Fruit fly (Drosophila melanogaster) Kc167 (cell line): ENCODE data around the gene mei-41.

Source experiments
- Myc ChIP-seq: fragments of >200 bp; optimal IDR thresholded peaks from 2 replicates; lab custom pipeline; 2017; ENCODE audit warnings: missing external identifiers
- Sin3A ChIP-seq: fragments of >200 bp; optimal IDR thresholded peaks from 2 replicates; lab custom pipeline; 2018; ENCODE audit warnings: missing external identifiers
- h ChIP-seq: fragments of >200 bp; optimal IDR thresholded peaks from 3 replicates; lab custom pipeline; 2018; ENCODE audit warnings: missing external identifiers
- insv ChIP-seq: fragments of >200 bp; optimal IDR thresholded peaks from 3 replicates; lab custom pipeline; 2018; ENCODE audit warnings: missing external identifiers
- psq ChIP-seq: fragments of >200 bp; optimal IDR thresholded peaks from 2 replicates; lab custom pipeline; 2017; ENCODE audit warnings: missing external identifiers
- ttk ChIP-seq: sonication (Bioruptor generic); optimal IDR thresholded peaks from 2 replicates; lab custom pipeline; 2017; ENCODE audit warnings: missing external identifiers

The mei-41 gene

DNA sequence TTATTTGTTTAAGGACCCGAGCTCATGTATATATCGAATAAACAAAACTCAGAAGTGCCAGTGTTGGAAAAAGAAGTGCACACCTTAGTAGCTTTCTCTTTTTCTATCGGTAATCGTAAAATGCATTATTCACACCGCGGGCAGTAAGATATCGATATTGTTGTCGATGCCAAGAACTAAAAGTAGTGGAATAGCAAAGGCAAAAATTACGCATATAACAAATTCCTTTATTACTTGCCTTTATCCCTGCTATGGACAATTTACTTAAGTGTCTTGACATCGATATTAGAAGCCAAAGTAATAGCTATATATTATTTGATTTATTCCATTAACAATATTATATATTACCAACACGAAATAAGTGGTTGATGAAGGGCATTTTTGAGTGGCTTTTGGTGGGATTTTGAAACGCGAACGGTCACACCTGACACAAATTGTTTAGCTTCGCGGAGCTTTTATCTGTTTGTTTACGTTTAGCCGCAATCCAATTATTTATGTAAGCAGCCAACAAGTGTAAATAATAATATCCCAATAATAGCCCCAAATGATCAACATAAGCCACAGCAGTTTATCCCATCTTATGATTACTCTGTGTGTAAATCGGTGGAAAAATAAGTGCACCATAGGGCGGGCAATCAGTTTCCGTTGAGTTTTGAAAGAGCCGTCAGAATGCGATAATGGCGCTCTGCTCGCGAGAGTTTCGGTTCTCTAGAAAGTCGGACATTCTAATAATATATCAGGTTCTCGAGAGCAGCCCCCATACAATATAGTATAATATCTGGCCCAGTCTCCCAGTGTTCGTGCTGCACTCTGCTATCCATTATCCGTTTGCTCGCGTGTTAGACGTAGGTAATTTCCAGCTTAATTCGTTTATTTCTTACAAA lies 6.4 kb upstream of the mei-41 start, which contains the start of the genes CG9992 and CG4239:
Gene CG9992 (minus strand): TSS at position 66 of the 884 bp plus-strand sequence.
Gene CG4239 (plus strand): TSS at position 436 of the 884 bp plus-strand sequence.
- TF ChIP-seq psq (lab: Kevin White, UChicago) (no peak), ttk (lab: Kevin White, UChicago) (no peak), insv (lab: Kevin White, UChicago) (no peak), Sin3A (lab: Kevin White, UChicago) (no peak), Myc (lab: Kevin White, UChicago) (no peak), h (no peak)

DNA sequence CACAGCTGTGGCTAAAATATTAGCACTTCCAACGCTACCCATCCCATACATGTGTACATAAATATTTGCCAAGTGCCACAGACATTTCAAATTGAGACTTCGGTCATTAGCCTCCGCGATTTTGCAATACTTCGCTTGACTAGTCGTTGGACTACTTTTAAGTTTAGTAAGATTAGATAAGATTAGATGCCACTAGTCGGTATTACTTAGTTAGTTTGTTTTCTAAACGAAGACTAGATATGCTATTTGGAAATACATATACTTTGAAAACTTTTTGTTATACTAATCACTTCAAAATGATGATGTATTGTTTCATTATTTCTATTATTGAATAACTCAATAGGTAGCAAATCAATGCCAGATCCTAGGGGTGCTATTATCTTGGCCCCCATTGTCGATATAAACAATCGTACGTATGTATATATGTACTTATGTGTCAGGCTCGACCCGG lies 5.5 kb upstream of the mei-41 start:
- TF ChIP-seq h (no peak), insv (lab: Kevin White, UChicago) (no peak), Myc (lab: Kevin White, UChicago) (no peak), psq (lab: Kevin White, UChicago) (no peak)

DNA sequence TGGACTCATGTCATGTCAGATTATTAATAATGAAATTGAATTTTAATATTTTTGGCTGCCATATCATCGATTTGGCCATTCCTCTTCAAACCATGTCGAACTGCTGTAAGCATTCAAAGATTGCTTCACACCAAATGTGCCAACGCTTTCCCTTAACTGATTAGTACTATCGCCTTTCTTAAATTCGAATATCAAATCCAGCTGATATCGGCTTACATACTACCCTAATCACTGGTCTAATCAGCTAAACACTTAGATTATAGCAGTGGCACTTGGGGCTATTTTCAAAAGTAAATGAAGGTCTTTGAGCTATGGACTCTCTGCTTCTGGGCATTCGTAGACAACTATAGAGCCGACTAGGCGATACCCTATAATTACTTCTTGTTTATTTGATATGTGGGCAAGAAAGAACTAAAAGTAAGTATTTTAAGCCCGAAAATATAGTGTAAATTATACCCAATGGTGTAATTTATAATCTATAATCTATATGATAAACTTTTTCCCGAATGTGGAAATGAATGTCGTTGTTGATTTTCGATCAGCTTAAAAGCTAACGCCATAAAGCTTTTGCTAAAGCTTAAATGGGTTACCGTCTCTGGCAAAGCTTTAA lies 12.4 kb downstream of the mei-41 start:
- TF ChIP-seq Myc (lab: Kevin White, UChicago), result no peak
- no peak for TF ChIP-seq Sin3A (lab: Kevin White, UChicago)
- TF ChIP-seq insv (lab: Kevin White, UChicago), result no peak
- TF ChIP-seq ttk (lab: Kevin White, UChicago), result no peak
- TF ChIP-seq h, result no peak

DNA sequence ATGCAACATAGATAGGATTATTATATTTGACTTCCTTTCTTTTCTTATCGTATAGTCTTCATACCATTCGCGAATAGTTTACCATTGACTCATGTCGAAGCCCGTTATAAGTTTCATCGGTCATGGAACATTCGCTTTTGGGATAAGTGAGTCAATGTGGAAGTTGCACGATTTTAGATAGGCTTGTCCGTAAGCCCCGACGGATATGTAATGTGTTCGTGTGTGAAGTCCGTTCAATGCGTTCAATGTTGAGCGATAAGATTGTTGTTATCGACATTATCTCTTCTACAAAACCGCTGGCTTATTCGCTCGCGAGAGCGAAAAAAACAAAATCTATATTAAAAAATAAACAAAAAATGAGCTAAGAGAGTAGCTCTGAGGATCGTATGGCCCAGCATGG lies 13.3 kb downstream of the mei-41 start, which contains the start of gene CG9981:
Gene CG9981 (minus strand): TSS at position 320 of the 400 bp plus-strand sequence.
- TF ChIP-seq ttk (lab: Kevin White, UChicago), result no peak
- TF ChIP-seq Myc (lab: Kevin White, UChicago), result no peak
- no peak for TF ChIP-seq insv (lab: Kevin White, UChicago)
- TF ChIP-seq psq (lab: Kevin White, UChicago), result no peak
- no peak for TF ChIP-seq h
- no peak for TF ChIP-seq Sin3A (lab: Kevin White, UChicago)

DNA sequence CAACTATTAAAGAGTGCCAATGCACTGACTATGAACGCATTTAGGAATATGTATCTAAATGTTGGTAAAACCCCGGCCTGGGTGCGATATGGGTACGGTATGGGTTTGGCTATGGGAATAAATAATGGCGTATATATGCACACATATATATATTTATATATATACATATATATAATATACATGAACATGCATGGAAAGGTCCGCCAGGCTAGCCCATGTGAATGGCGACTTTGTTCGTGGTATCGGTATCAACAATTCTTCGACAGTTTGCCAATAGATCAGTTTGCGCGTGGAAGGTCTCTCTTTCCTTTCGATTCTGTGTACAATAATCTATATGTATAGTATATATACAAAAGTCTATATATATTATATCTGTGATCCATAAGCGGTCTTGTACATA lies 13.7 kb downstream of the mei-41 start, which contains the start of gene CG4301:
Gene CG4301 (plus strand): TSS at position 301 of the 400 bp plus-strand sequence.
- TF ChIP-seq insv (lab: Kevin White, UChicago) (no peak), Sin3A (lab: Kevin White, UChicago) (no peak), psq (lab: Kevin White, UChicago) (no peak), h (no peak), ttk (lab: Kevin White, UChicago) (no peak), Myc (lab: Kevin White, UChicago) (no peak)

DNA sequence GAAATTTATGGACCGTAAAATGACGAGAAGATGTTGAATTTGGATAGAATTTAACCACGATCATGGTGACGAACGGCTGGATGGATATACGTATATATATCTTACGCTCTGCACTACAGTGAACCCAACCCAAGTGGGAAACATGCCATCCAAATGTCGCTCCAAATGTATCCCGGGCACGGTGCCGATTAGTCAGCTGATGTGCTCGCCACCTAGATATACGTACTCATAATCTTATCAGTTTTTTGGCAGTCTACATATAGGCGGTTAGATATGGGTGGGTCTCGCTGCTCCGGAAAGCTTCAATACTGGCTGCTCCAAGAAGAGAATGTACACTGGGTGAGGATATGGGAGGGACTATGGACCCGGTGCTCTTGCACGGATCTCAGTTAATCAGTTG lies 14.6 kb downstream of the mei-41 start:
- no peak for TF ChIP-seq h
- TF ChIP-seq Sin3A (lab: Kevin White, UChicago), result no peak
- no peak for TF ChIP-seq Myc (lab: Kevin White, UChicago)
- no peak for TF ChIP-seq ttk (lab: Kevin White, UChicago)
- no peak for TF ChIP-seq insv (lab: Kevin White, UChicago)
- TF ChIP-seq psq (lab: Kevin White, UChicago), result no peak

DNA sequence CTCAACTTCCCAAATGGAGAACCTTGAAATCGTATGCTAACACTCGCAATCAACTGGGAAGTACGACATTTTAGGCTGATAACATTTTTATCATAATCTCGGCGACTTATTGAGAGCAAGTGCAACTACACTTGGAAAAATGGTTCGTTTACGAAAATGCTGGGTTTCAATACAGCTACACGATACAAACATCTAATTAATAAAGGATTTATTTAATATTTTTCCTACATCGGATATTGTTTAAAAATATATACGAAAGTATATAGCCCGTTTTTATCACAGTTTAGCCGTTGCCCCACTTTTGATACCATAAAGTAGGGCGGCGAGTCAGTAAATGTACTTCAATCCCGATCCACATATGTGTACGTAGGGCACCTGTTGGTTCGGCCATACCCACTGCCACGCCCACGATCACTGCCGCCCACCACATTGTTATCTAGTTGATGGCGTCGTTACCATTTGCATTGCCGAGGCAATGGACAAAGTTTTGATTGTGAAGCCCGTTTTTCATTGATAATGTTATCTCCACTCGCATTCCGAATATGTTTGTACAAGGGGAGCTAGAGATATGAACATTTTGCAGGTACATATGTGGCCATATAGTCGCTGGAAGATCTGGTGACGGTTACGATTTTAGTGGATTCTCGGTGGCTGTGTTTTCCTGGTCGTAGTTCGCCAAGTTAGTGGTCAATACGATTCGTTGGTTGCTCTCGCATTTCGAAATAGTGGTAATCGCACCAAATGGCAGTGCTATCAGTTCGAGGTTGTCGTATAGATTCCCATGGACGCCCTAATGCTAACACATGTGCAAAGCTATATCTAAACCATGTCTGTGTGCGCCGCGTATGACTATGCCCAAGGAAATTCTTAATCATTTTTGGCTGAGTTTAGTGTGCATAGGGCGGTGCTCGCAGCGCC lies 23.2 kb downstream of the mei-41 start, which contains the start of gene Traf-like:
Gene Traf-like (plus strand): TSS at position 596 of the 918 bp plus-strand sequence.
- TF ChIP-seq h (no peak), psq (lab: Kevin White, UChicago) (no peak), Myc (lab: Kevin White, UChicago) (no peak), Sin3A (lab: Kevin White, UChicago) (no peak), insv (lab: Kevin White, UChicago) (no peak), ttk (lab: Kevin White, UChicago) (no peak)

DNA sequence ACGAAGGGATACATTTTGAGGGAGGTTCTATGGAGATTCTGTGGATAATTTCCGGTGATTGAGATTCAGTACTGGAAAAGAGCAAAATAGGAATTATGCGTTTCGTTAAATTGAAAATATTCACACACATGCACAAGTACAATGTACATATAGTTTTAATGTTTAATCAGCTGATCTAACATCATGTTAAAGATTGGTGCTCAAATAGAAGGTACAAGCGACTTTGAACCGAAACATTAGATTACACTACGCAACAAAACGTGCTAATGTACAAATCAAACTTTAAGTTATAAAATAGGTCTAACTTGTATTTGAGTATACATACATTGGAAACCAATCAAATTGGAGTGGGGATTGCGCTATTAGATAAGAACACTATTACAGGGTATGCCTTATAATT lies 28.6 kb downstream of the mei-41 start:
- TF ChIP-seq Sin3A (lab: Kevin White, UChicago) (no peak), insv (lab: Kevin White, UChicago) (no peak), ttk (lab: Kevin White, UChicago) (no peak), h (no peak), psq (lab: Kevin White, UChicago) (no peak), Myc (lab: Kevin White, UChicago) (no peak)

DNA sequence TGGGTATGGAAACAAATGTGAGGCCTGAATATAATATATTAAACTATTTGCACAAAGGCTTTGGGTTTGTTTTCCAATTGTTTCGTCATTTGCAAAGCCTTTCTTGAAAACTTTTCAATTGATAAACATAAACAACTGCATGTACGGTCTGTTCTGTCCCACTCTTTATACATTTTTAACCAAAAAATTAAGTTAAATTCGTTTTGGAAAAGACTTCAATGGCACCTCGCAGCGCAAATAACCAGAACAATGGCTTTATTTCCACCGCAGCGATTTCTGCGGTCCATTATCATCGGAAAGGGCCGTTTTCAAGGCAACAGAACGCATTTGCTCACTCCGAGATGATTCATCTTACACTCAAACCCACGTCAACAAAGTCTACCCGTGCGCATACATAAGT lies 29.4 kb downstream of the mei-41 start:
- TF ChIP-seq Myc (lab: Kevin White, UChicago) (no peak), insv (lab: Kevin White, UChicago) (no peak), Sin3A (lab: Kevin White, UChicago) (no peak), ttk (lab: Kevin White, UChicago) (no peak), psq (lab: Kevin White, UChicago) (no peak), h (no peak)

DNA sequence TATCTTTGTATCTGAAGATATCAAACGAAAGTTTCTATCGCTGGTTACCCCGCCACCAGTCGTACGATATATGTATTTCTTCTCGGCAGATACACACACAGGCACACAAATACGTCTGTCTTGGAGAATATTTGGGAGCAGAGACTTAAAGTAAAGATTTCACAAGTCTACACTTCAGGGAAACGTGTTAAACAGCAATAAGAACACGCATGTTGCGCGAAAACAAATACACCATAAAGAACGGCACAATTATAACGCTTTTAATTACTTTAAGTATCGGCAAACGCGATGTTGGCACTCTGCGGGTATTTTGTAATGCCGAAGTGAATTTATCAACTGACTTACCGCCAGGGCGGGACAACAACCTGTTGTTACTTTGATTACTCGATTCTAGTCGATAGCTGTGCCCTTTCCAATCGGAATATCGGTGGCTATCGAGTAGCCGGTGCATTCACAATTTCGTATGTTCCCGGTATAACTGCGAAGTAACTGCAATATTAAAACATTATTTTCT lies 30.5 kb downstream of the mei-41 start, which contains the start of gene AnxB11:
Gene AnxB11 (minus strand): TSS at position 367 of the 514 bp plus-strand sequence.
- no peak for TF ChIP-seq h
- TF ChIP-seq Sin3A (lab: Kevin White, UChicago), result no peak
- TF ChIP-seq ttk (lab: Kevin White, UChicago), result no peak
- no peak for TF ChIP-seq insv (lab: Kevin White, UChicago)
- TF ChIP-seq Myc (lab: Kevin White, UChicago), result no peak
- TF ChIP-seq psq (lab: Kevin White, UChicago), result no peak
